Fruit fly (Drosophila melanogaster) whole organism, wandering third instar larva: ENCODE data around the gene CG32270.

Experiments used
- Abd-B ChIP-seq: fragments of >200 bp; optimal IDR thresholded peaks from 2 replicates; lab custom pipeline; 2017; ENCODE audit warnings: missing biosample characterization, missing genetic modification characterization
- CG32264 ChIP-seq: fragments of 200-800 bp; sonication (Bioruptor generic); optimal IDR thresholded peaks from 2 replicates; lab custom pipeline; 2016; ENCODE audit warnings: missing biosample characterization, missing genetic modification characterization
- CG9705 ChIP-seq: fragments of 200-800 bp; sonication (Bioruptor generic); optimal IDR thresholded peaks from 2 replicates; lab custom pipeline; 2018; ENCODE audit warnings: missing biosample characterization, mild to moderate bottlenecking, missing genetic modification characterization
- CrebA ChIP-seq: fragments of 200-800 bp; sonication (Bioruptor generic); optimal IDR thresholded peaks from 2 replicates; lab custom pipeline; 2016; ENCODE audit warnings: missing biosample characterization, mild to moderate bottlenecking, missing genetic modification characterization, borderline replicate concordance
- Dfd ChIP-seq: fragments of >200 bp; optimal IDR thresholded peaks from 2 replicates; lab custom pipeline; 2017; ENCODE audit warnings: missing biosample characterization, missing genetic modification characterization
- Dif ChIP-seq: fragments of 200-275, 200-300 bp; sonication (Bioruptor generic); optimal IDR thresholded peaks from 2 replicates; lab custom pipeline; 2018; ENCODE audit warnings: missing biosample characterization, missing genetic modification characterization; ENCODE audit not compliant: partially characterized antibody
- GATAd ChIP-seq: sonication (Bioruptor generic); optimal IDR thresholded peaks from 2 replicates; lab custom pipeline; 2016; ENCODE audit warnings: missing biosample characterization, missing genetic modification characterization
- HLH106 ChIP-seq: fragments of 200-800 bp; optimal IDR thresholded peaks from 3 replicates; lab custom pipeline; 2019; ENCODE audit warnings: missing biosample characterization, mild to moderate bottlenecking, missing genetic modification characterization, moderate library complexity
- Hnf4 ChIP-seq: fragments of 200-800 bp; sonication (Bioruptor generic); optimal IDR thresholded peaks from 2 replicates; lab custom pipeline; 2016; ENCODE audit warnings: missing biosample characterization, mild to moderate bottlenecking, missing genetic modification characterization
- Hr78 ChIP-seq: fragments of >200 bp; optimal IDR thresholded peaks from 2 replicates; lab custom pipeline; 2017; ENCODE audit warnings: missing biosample characterization, missing genetic modification characterization
- Hr83 ChIP-seq: fragments of 200-300 bp; sonication (Bioruptor generic); optimal IDR thresholded peaks from 2 replicates; lab custom pipeline; 2016; ENCODE audit warnings: missing biosample characterization, mild to moderate bottlenecking, missing genetic modification characterization, moderate library complexity; ENCODE audit not compliant: poor library complexity, severe bottlenecking
- Jra ChIP-seq: sonication (Bioruptor generic); optimal IDR thresholded peaks from 2 replicates; lab custom pipeline; 2016; ENCODE audit warnings: missing biosample characterization, missing genetic modification characterization
- Mio ChIP-seq: sonication (Bioruptor generic); optimal IDR thresholded peaks from 2 replicates; lab custom pipeline; 2016; ENCODE audit warnings: missing biosample characterization, missing genetic modification characterization
- Myc ChIP-seq: fragments of >200 bp; optimal IDR thresholded peaks from 2 replicates; lab custom pipeline; 2017
- N ChIP-seq: fragments of >200 bp; optimal IDR thresholded peaks from 2 replicates; lab custom pipeline; 2018; ENCODE audit warnings: missing biosample characterization, missing external identifiers, missing genetic modification characterization
- OdsH ChIP-seq: fragments of 200-800 bp; sonication (Bioruptor generic); optimal IDR thresholded peaks from 2 replicates; lab custom pipeline; 2016; ENCODE audit warnings: missing biosample characterization, mild to moderate bottlenecking, missing genetic modification characterization
- Rel ChIP-seq, 2 experiments: fragments of 200-800 bp; sonication (Bioruptor generic) in 1 of 2; optimal IDR thresholded peaks; 2 replicates in 1 of 2; 3 replicates in 1 of 2; lab custom pipeline; 2016 to 2019; ENCODE audit warnings: mild to moderate bottlenecking in 2 of 2, missing biosample characterization in 2 of 2, missing genetic modification characterization in 2 of 2, moderate library complexity in 1 of 2
- Sp1 ChIP-seq: fragments of 200-800 bp; sonication (Bioruptor generic); optimal IDR thresholded peaks from 3 replicates; lab custom pipeline; 2019; ENCODE audit warnings: missing biosample characterization, mild to moderate bottlenecking, missing genetic modification characterization, moderate library complexity
- Vsx2 ChIP-seq: fragments of 200-300, 225-300 bp; sonication (Bioruptor generic); optimal IDR thresholded peaks from 2 replicates; lab custom pipeline; 2018; ENCODE audit warnings: missing biosample characterization, missing genetic modification characterization; ENCODE audit not compliant: partially characterized antibody
- br ChIP-seq: fragments of 200-800 bp; sonication (Bioruptor generic); optimal IDR thresholded peaks from 2 replicates; lab custom pipeline; 2016; ENCODE audit warnings: missing biosample characterization, missing genetic modification characterization
- brk ChIP-seq: fragments of 200-800 bp; sonication (Bioruptor generic); optimal IDR thresholded peaks from 2 replicates; lab custom pipeline; 2016; ENCODE audit warnings: missing biosample characterization, mild to moderate bottlenecking, missing genetic modification characterization
- dl ChIP-seq, 2 experiments: fragments of 175-275, 200-275 bp in 1 of 2; fragments of 200-275 bp in 1 of 2; sonication (Bioruptor generic); optimal IDR thresholded peaks; lab custom pipeline; 2018; ENCODE audit warnings: mild to moderate bottlenecking in 2 of 2, missing biosample characterization in 2 of 2, missing genetic modification characterization in 2 of 2, moderate library complexity in 2 of 2; ENCODE audit not compliant: partially characterized antibody in 2 of 2, insufficient read depth in 1 of 2
- dmrt93B ChIP-seq: fragments of 200-800 bp; sonication (Bioruptor generic); optimal IDR thresholded peaks from 2 replicates; lab custom pipeline; 2018; ENCODE audit warnings: missing biosample characterization, mild to moderate bottlenecking, missing genetic modification characterization
- dsf ChIP-seq: sonication (Bioruptor generic); optimal IDR thresholded peaks from 2 replicates; lab custom pipeline; 2016; ENCODE audit warnings: missing biosample characterization, missing genetic modification characterization, borderline replicate concordance
- ey ChIP-seq: fragments of 200-800 bp; sonication (Bioruptor generic); optimal IDR thresholded peaks from 2 replicates; lab custom pipeline; 2016; ENCODE audit warnings: missing biosample characterization, missing genetic modification characterization
- foxo ChIP-seq, 2 experiments: fragments of 200-800 bp; sonication (Bioruptor generic); optimal IDR thresholded peaks; 2 replicates in 1 of 2; 3 replicates in 1 of 2; lab custom pipeline; 2016 to 2017; ENCODE audit warnings: missing biosample characterization in 2 of 2, missing genetic modification characterization in 2 of 2
- fru ChIP-seq: fragments of 200-800 bp; sonication (Bioruptor generic); optimal IDR thresholded peaks from 3 replicates; lab custom pipeline; 2016; ENCODE audit warnings: missing biosample characterization, mild to moderate bottlenecking, missing genetic modification characterization
- h ChIP-seq: fragments of 200-800 bp; sonication (Bioruptor generic); optimal IDR thresholded peaks from 3 replicates; lab custom pipeline; 2016; ENCODE audit warnings: missing biosample characterization, mild to moderate bottlenecking, missing genetic modification characterization
- jim ChIP-seq: fragments of 175-275, 200-325 bp; sonication (Bioruptor generic); optimal IDR thresholded peaks from 2 replicates; lab custom pipeline; 2016; ENCODE audit warnings: missing biosample characterization, mild to moderate bottlenecking, missing genetic modification characterization
- lola ChIP-seq: fragments of >200 bp; optimal IDR thresholded peaks from 2 replicates; lab custom pipeline; 2017; ENCODE audit warnings: missing biosample characterization, missing genetic modification characterization
- psq ChIP-seq: fragments of 200-800 bp; sonication (Bioruptor generic); optimal IDR thresholded peaks from 3 replicates; lab custom pipeline; 2017; ENCODE audit warnings: missing biosample characterization, mild to moderate bottlenecking, missing genetic modification characterization, moderate library complexity
- rgr ChIP-seq: fragments of 200-800 bp; sonication (Bioruptor generic); optimal IDR thresholded peaks from 3 replicates; lab custom pipeline; 2016; ENCODE audit warnings: missing biosample characterization, mild to moderate bottlenecking, missing genetic modification characterization
- sage ChIP-seq: fragments of 200-800 bp; sonication (Bioruptor generic); optimal IDR thresholded peaks from 2 replicates; lab custom pipeline; 2016; ENCODE audit warnings: missing biosample characterization, mild to moderate bottlenecking, missing genetic modification characterization
- sv ChIP-seq: fragments of 200-800 bp; sonication (Bioruptor generic); optimal IDR thresholded peaks from 3 replicates; lab custom pipeline; 2016; ENCODE audit warnings: missing biosample characterization, missing genetic modification characterization
- tai ChIP-seq: sonication (Bioruptor generic); optimal IDR thresholded peaks from 2 replicates; lab custom pipeline; 2016; ENCODE audit warnings: missing biosample characterization, missing genetic modification characterization
- usp ChIP-seq: fragments of >200 bp; optimal IDR thresholded peaks from 2 replicates; lab custom pipeline; 2017; ENCODE audit warnings: missing biosample characterization, missing genetic modification characterization
- woc ChIP-seq: sonication (Bioruptor generic); optimal IDR thresholded peaks from 2 replicates; lab custom pipeline; 2016; ENCODE audit warnings: missing biosample characterization, mild to moderate bottlenecking, missing genetic modification characterization

The CG32270 gene

DNA sequence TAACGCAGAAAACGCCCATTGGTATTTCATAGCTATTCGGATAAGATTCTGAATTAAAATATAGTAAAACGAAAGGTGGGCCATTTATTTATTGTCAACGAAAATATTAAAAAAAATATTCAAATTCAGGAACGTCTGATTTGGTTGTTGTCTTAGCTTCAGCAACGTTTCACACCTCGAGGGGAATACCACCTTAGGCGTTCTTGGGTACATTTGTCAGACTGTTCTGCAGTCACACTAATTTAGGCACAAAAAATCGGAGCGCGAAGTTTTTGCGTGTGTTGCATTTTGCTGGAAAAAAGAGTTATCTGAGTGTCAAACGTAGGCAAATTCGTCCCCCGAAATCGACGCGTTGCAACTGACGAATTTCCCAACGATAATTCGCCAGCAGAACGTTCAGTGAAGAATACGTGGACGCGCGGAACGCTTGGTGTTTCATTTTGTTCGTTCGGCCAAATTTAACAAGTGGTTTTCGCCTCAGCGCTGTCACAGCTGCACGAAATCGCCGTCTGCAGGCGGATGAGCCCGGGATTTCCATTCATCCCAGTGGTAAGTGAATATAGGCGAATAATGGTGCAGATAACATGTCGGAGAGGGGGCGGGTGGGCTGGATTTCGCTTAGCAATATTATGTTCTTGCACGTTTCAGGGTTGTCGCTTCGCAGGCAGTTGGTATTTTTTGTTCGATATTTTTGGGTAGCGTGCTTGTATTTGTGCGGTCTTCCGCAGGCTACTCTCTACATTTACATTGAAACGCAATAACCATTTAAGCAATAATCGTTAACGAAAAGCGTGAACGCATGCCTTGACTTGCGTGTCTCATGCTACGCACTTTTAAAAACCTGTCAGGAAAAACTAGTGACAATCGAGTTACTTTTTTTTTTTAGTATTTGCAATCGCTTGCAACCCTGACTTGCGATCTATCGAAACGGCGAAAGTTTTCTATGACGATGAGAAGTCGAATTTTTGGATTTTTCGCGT lies 16.2 kb upstream of the CG32270 start, which contains the start of gene Larp4B:
Gene Larp4B (plus strand): TSS at position 99 of the 980 bp plus-strand sequence.
- TF ChIP-seq foxo (GFP tag; optimal IDR thresholded peaks at IDR 0.05; lab: Kevin White, UChicago) (peak in 1 of 2 experiments; percentile 17), Rel (GFP tag; optimal IDR thresholded peaks at IDR 0.05; lab: Kevin White, UChicago) (no peak), Rel (tag; optimal IDR thresholded peaks at IDR 0.05; lab: Kevin White, UChicago) (peak; percentile 97), Sp1 (GFP tag; lab: Kevin White, UChicago) (peak; percentile 6), Jra (GFP tag; lab: Kevin White, UChicago) (peak; percentile 27), CG9705 (GFP tag; lab: Kevin White, UChicago) (no peak), sage (GFP tag; lab: Kevin White, UChicago) (no peak), h (GFP tag; lab: Kevin White, UChicago) (peak; percentile 13), rgr (GFP tag; lab: Kevin White, UChicago) (peak; percentile 36), N (GFP tag; lab: Kevin White, UChicago) (no peak)

DNA sequence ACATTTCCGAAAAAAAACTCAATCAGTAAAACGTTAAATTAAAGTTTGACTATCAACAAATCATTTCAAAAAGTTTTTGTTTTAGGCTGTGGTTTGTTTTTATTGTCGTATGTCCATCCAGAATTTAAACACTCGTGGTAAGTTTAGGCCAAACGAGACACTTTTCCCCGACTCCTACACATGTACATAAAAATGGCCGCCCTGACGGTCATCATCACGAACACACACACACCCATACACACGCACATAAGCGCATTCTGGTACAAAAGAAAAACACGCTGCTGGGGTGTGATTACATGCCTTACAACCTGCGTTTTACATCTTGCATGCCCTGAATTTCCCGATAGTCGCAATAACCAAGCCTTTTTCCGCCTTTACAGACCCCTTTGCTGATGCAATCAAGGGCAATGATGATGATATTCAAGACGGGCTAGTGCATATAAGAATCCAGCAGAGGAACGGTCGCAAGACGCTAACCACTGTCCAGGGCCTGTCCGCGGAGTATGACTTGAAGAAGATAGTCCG lies 14.7 kb upstream of the CG32270 start:
- TF ChIP-seq N (GFP tag; lab: Kevin White, UChicago), result no peak
- TF ChIP-seq rgr (GFP tag; lab: Kevin White, UChicago), result no peak
- TF ChIP-seq brk (GFP tag; lab: Kevin White, UChicago), result no peak
- no peak for TF ChIP-seq Myc (lab: Kevin White, UChicago)
- TF ChIP-seq CG32264 (GFP tag; lab: Kevin White, UChicago), result no peak
- no peak for TF ChIP-seq Abd-B (GFP tag; lab: Kevin White, UChicago)
- TF ChIP-seq ey (GFP tag; lab: Kevin White, UChicago), result no peak
- no peak for TF ChIP-seq lola (GFP tag; lab: Kevin White, UChicago)
- no peak for TF ChIP-seq dmrt93B
- TF ChIP-seq jim, result no peak
- TF ChIP-seq Hnf4 (GFP tag; lab: Kevin White, UChicago), result no peak
- TF ChIP-seq usp (GFP tag; lab: Kevin White, UChicago), result no peak

DNA sequence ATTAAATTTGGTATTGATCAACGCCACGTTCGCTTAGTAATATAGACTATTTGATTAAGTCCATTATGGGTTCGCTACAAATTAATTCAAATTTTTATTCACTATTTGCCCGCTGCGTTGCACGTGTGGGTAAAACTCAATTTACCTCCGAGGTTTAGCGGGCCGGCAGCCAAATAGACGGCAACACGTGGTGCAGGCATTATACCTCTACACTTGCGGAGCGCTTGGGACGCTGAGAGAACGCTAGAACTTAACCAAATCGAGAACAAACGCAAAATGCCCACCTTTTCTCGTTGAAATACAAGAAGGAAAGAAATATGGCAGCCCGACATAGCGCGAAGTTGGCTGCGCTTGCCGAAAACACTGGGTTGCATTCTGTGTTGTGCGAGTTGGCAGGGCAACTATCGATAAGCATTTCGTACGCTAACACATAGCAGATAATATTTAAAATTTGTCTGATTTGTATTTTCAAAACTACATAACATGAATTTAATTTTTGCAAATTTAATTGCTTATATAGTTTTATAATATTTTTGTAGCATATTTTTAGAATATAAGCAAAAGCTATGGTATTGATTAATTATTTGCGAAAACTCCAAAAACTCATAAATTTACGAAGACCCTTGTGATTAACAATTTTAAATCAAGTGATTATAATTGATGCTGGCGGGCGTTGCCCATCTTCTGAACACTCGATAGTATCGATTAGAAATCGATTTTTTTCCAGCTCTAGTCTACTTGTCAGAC lies 14.0 kb upstream of the CG32270 start, which contains the start of the genes RpL28 and eIF1:
Gene RpL28 (minus strand): TSS at position 318 of the 747 bp plus-strand sequence.
Gene eIF1 (plus strand): TSS at position 699 of the 747 bp plus-strand sequence.
- TF ChIP-seq sv (GFP tag; lab: Kevin White, UChicago) (peak; percentile 92), jim (no peak), fru (GFP tag; lab: Kevin White, UChicago) (peak; percentile 55), N (GFP tag; lab: Kevin White, UChicago) (no peak), Hr78 (GFP tag; lab: Kevin White, UChicago) (no peak), Hr83 (GFP tag; lab: Kevin White, UChicago) (peak; percentile 99), rgr (GFP tag; lab: Kevin White, UChicago) (peak; percentile 96), CG32264 (GFP tag; lab: Kevin White, UChicago) (peak; percentile 65), h (GFP tag; lab: Kevin White, UChicago) (peak; percentile 89), ey (GFP tag; lab: Kevin White, UChicago) (peak; percentile 66), dl (GFP tag; optimal IDR thresholded peaks at IDR 0.05; lab: Kevin White, UChicago; ENCODE audit: insufficient read depth in 1 of 2, partially characterized antibody in 2 of 2) (no peak), HLH106 (tag; lab: Kevin White, UChicago) (peak; percentile 86), Hnf4 (GFP tag; lab: Kevin White, UChicago) (peak; percentile 82), usp (GFP tag; lab: Kevin White, UChicago) (no peak), br (GFP tag; lab: Kevin White, UChicago) (peak; percentile 66), Dfd (GFP tag; lab: Kevin White, UChicago) (no peak), foxo (GFP tag; optimal IDR thresholded peaks at IDR 0.05; lab: Kevin White, UChicago) (peak in 1 of 2 experiments; percentile 90), Myc (lab: Kevin White, UChicago) (peak; percentile 65), Vsx2 (GFP tag; lab: Kevin White, UChicago) (no peak), GATAd (GFP tag; lab: Kevin White, UChicago) (no peak), Dif (GFP tag; lab: Kevin White, UChicago) (peak; percentile 14), brk (GFP tag; lab: Kevin White, UChicago) (no peak), Sp1 (GFP tag; lab: Kevin White, UChicago) (peak; percentile 91), dmrt93B (peak; percentile 96), psq (GFP tag; lab: Kevin White, UChicago) (peak; percentile 75), OdsH (GFP tag; lab: Kevin White, UChicago) (peak; percentile 84), CG9705 (GFP tag; lab: Kevin White, UChicago) (peak; percentile 92), Mio (GFP tag; lab: Kevin White, UChicago) (peak; percentile 85), woc (peak; percentile 45), Rel (GFP tag; optimal IDR thresholded peaks at IDR 0.05; lab: Kevin White, UChicago) (no peak), Rel (tag; optimal IDR thresholded peaks at IDR 0.05; lab: Kevin White, UChicago) (peak; percentile 59), tai (GFP tag; lab: Kevin White, UChicago) (no peak), dsf (GFP tag; lab: Kevin White, UChicago) (peak; percentile 83), Jra (GFP tag; lab: Kevin White, UChicago) (peak; percentile 84), CrebA (GFP tag; lab: Kevin White, UChicago) (no peak)
